Worm (Caenorhabditis elegans) whole organism, young adult: ENCODE data around the gene cdf-2.

Experiments
- B0019.2 ChIP-seq: fragments of 200-800 bp; sonication (Bioruptor generic); conservative IDR thresholded peaks from 2 replicates; pipeline ENCODE4 v1.3.6; 2022; ENCODE audit warnings: missing genetic modification reagents, missing genetic modification characterization, missing compliant biosample characterization
- B0261.1 ChIP-seq: sonication (generic microtip); optimal IDR thresholded peaks from 2 replicates; lab custom pipeline; 2016; ENCODE audit warnings: mild to moderate bottlenecking, missing genetic modification characterization, moderate library complexity, missing compliant biosample characterization
- C17E4.6 ChIP-seq: fragments of 200-800 bp; sonication (Bioruptor generic); IDR thresholded peaks from 2 replicates; pipeline ENCODE4 v1.3.6; 2022; ENCODE audit warnings: missing genetic modification reagents, missing genetic modification characterization, missing compliant biosample characterization
- F22D6.2 ChIP-seq: sonication (generic microtip); optimal IDR thresholded peaks from 2 replicates; lab custom pipeline; 2016; ENCODE audit warnings: mild to moderate bottlenecking, missing genetic modification characterization, missing compliant biosample characterization
- F39B2.1 ChIP-seq: fragments of 200-800 bp; sonication (Bioruptor generic); IDR thresholded peaks from 2 replicates; pipeline ENCODE4 v1.3.6; 2022; ENCODE audit warnings: missing genetic modification reagents, missing genetic modification characterization, missing compliant biosample characterization
- Y95B8A.8 ChIP-seq: fragments of 200-800 bp; sonication (Bioruptor generic); IDR thresholded peaks from 2 replicates; pipeline ENCODE4 v1.3.6; 2022; ENCODE audit warnings: missing genetic modification reagents, missing genetic modification characterization, missing compliant biosample characterization
- ZK185.1 ChIP-seq: sonication (generic microtip); optimal IDR thresholded peaks from 2 replicates; lab custom pipeline; 2016; ENCODE audit warnings: mild to moderate bottlenecking, missing genetic modification characterization, missing compliant biosample characterization; ENCODE audit not compliant: poor library complexity, severe bottlenecking
- akir-1 ChIP-seq: fragments of 200-800 bp; sonication (Bioruptor generic); optimal IDR thresholded peaks from 2 replicates; lab custom pipeline; 2018; ENCODE audit warnings: mild to moderate bottlenecking, missing genetic modification characterization, moderate library complexity, missing compliant biosample characterization
- aptf-3 ChIP-seq: fragments of 200-800 bp; sonication (Bioruptor generic); IDR thresholded peaks from 2 replicates; pipeline ENCODE4 v1.3.6; 2022; ENCODE audit warnings: missing genetic modification characterization, missing compliant biosample characterization
- atf-7 ChIP-seq: sonication (generic microtip); optimal IDR thresholded peaks from 2 replicates; lab custom pipeline; 2017; ENCODE audit warnings: mild to moderate bottlenecking, missing genetic modification characterization, missing compliant biosample characterization
- bed-1 ChIP-seq: fragments of 200-800 bp; sonication (Bioruptor generic); IDR thresholded peaks from 2 replicates; pipeline ENCODE4 v1.3.6; 2022; ENCODE audit warnings: missing genetic modification reagents, missing genetic modification characterization, missing compliant biosample characterization
- cebp-1 ChIP-seq, 2 experiments: fragments of 200-800 bp in 1 of 2; sonication (Bioruptor generic) in 1 of 2; sonication (generic microtip) in 1 of 2; IDR thresholded peaks in 1 of 2; optimal IDR thresholded peaks in 1 of 2; 2 replicates each; pipeline versions ENCODE4 v1.3.6 to Lab custom; 2017 to 2022; ENCODE audit warnings: missing compliant biosample characterization in 2 of 2, missing genetic modification characterization in 2 of 2, mild to moderate bottlenecking in 1 of 2, missing genetic modification reagents in 1 of 2, moderate library complexity in 1 of 2
- cebp-2 ChIP-seq: fragments of 200-800 bp; sonication (Bioruptor generic); IDR thresholded peaks from 2 replicates; pipeline ENCODE4 v1.3.6; 2022; ENCODE audit warnings: missing genetic modification characterization, missing compliant biosample characterization
- ceh-40 ChIP-seq: fragments of 200-800 bp; sonication (Bioruptor generic); IDR thresholded peaks from 2 replicates; pipeline ENCODE4 v1.3.6; 2022; ENCODE audit warnings: missing genetic modification characterization, missing compliant biosample characterization
- ceh-58 ChIP-seq: fragments of 200-800 bp; sonication (Bioruptor generic); IDR thresholded peaks from 2 replicates; pipeline ENCODE4 v1.3.6; 2022; ENCODE audit warnings: missing genetic modification characterization, missing compliant biosample characterization
- die-1 ChIP-seq: sonication (generic microtip); optimal IDR thresholded peaks from 2 replicates; lab custom pipeline; 2016; ENCODE audit warnings: missing genotype, mild to moderate bottlenecking, missing genetic modification characterization, missing compliant biosample characterization
- dpl-1 ChIP-seq: fragments of 150-350 bp; optimal IDR thresholded peaks from 2 replicates; lab custom pipeline; 2014; ENCODE audit warnings: missing biosample characterization, missing genetic modification reagents, missing genetic modification characterization
- efl-1 ChIP-seq: fragments of 150-350 bp; optimal IDR thresholded peaks from 2 replicates; lab custom pipeline; 2014; ENCODE audit warnings: missing biosample characterization, missing genetic modification reagents, missing genetic modification characterization
- egl-18 ChIP-seq: fragments of 200-800 bp; sonication (Bioruptor generic); IDR thresholded peaks from 2 replicates; pipeline ENCODE4 v1.3.6; 2022; ENCODE audit warnings: missing genetic modification reagents, missing genetic modification characterization, missing compliant biosample characterization
- hmg-20 ChIP-seq: fragments of 200-800 bp; sonication (Bioruptor generic); IDR thresholded peaks from 2 replicates; pipeline ENCODE4 v1.3.6; 2022; ENCODE audit warnings: missing genetic modification reagents, missing genetic modification characterization, missing compliant biosample characterization
- hrde-1 ChIP-seq: sonication (generic microtip); optimal IDR thresholded peaks from 2 replicates; lab custom pipeline; 2016; ENCODE audit warnings: missing genetic modification characterization, mild to moderate bottlenecking, missing compliant biosample characterization, moderate library complexity, missing genotype, missing genetic modification reagents, borderline replicate concordance
- let-526 ChIP-seq: fragments of 200-800 bp; sonication (Bioruptor generic); IDR thresholded peaks from 2 replicates; pipeline ENCODE4 v1.3.6; 2022; ENCODE audit warnings: missing genetic modification reagents, missing genetic modification characterization, missing compliant biosample characterization
- let-607 ChIP-seq, 2 experiments: fragments of 200-800 bp in 1 of 2; sonication (Bioruptor generic) in 1 of 2; sonication (generic microtip) in 1 of 2; optimal IDR thresholded peaks; 2 replicates each; lab custom pipeline; 2016 to 2018; ENCODE audit warnings: mild to moderate bottlenecking in 2 of 2, missing compliant biosample characterization in 2 of 2, missing genetic modification characterization in 2 of 2, moderate library complexity in 2 of 2, missing genotype in 1 of 2
- lin-26 ChIP-seq: fragments of 200-800 bp; sonication (Bioruptor generic); IDR thresholded peaks from 2 replicates; pipeline ENCODE4 v1.3.6; 2022; ENCODE audit warnings: missing genetic modification reagents, missing genetic modification characterization, missing compliant biosample characterization
- lsl-1 ChIP-seq: fragments of 200-800 bp; sonication (Bioruptor generic); optimal IDR thresholded peaks from 2 replicates; lab custom pipeline; 2018; ENCODE audit warnings: mild to moderate bottlenecking, missing genetic modification characterization, moderate library complexity, missing compliant biosample characterization
- madf-10 ChIP-seq: sonication (generic microtip); optimal IDR thresholded peaks from 2 replicates; lab custom pipeline; 2016; ENCODE audit warnings: mild to moderate bottlenecking, missing genetic modification characterization, missing compliant biosample characterization
- madf-6 ChIP-seq: fragments of 200-800 bp; sonication (Bioruptor generic); IDR thresholded peaks from 2 replicates; pipeline ENCODE4 v1.3.6; 2022; ENCODE audit warnings: missing genetic modification reagents, missing genetic modification characterization, missing compliant biosample characterization
- madf-8 ChIP-seq: fragments of 200-800 bp; sonication (Bioruptor generic); conservative IDR thresholded peaks from 2 replicates; pipeline ENCODE4 v1.3.6; 2022; ENCODE audit warnings: missing genetic modification reagents, missing genetic modification characterization, missing compliant biosample characterization
- mcd-1 ChIP-seq: fragments of 200-800 bp; sonication (Bioruptor generic); IDR thresholded peaks from 2 replicates; pipeline ENCODE4 v1.3.6; 2022; ENCODE audit warnings: missing genetic modification reagents, missing genetic modification characterization, missing compliant biosample characterization
- mes-4 ChIP-seq: sonication (generic microtip); optimal IDR thresholded peaks from 2 replicates; lab custom pipeline; 2016; ENCODE audit warnings: missing genotype, missing genetic modification characterization, missing compliant biosample characterization
- nfya-2 ChIP-seq: fragments of 200-800 bp; sonication (Bioruptor generic); IDR thresholded peaks from 2 replicates; pipeline ENCODE4 v1.3.6; 2022; ENCODE audit warnings: missing genetic modification reagents, missing genetic modification characterization, missing compliant biosample characterization
- nhr-179 ChIP-seq: sonication (generic microtip); optimal IDR thresholded peaks from 2 replicates; lab custom pipeline; 2016; ENCODE audit warnings: mild to moderate bottlenecking, missing genetic modification characterization, missing compliant biosample characterization
- nhr-80 ChIP-seq: sonication (generic microtip); optimal IDR thresholded peaks from 2 replicates; lab custom pipeline; 2016; ENCODE audit warnings: missing genetic modification characterization, missing compliant biosample characterization
- nhr-90 ChIP-seq: sonication (generic microtip); optimal IDR thresholded peaks from 2 replicates; lab custom pipeline; 2016; ENCODE audit warnings: missing genotype, mild to moderate bottlenecking, missing genetic modification characterization, missing compliant biosample characterization
- pbrm-1 ChIP-seq: fragments of 200-800 bp; sonication (Bioruptor generic); IDR thresholded peaks from 2 replicates; pipeline ENCODE4 v1.3.6; 2022; ENCODE audit warnings: missing genetic modification reagents, missing genetic modification characterization, missing compliant biosample characterization
- sdz-38 ChIP-seq: sonication (generic microtip); optimal IDR thresholded peaks from 2 replicates; lab custom pipeline; 2016; ENCODE audit warnings: missing genotype, missing genetic modification characterization, missing compliant biosample characterization
- snpc-4 ChIP-seq, 5 experiments: fragments of 150-350 bp in 1 of 5; sonication (generic microtip) in 4 of 5; optimal IDR thresholded peaks; 2 replicates each; lab custom pipeline; 2014 to 2018; ENCODE audit warnings: missing genetic modification characterization in 5 of 5, missing biosample characterization in 3 of 5, antibody characterized with exemption in 2 of 5, mild to moderate bottlenecking in 2 of 5, missing compliant biosample characterization in 2 of 5, missing genotype in 2 of 5, moderate library complexity in 2 of 5, missing genetic modification reagents in 1 of 5
- somi-1 ChIP-seq: fragments of 200-800 bp; sonication (Bioruptor generic); optimal IDR thresholded peaks from 2 replicates; lab custom pipeline; 2018; ENCODE audit warnings: mild to moderate bottlenecking, missing genetic modification characterization, missing compliant biosample characterization
- tbp1 ChIP-seq: fragments of 200-800 bp; sonication (Bioruptor generic); optimal IDR thresholded peaks from 2 replicates; lab custom pipeline; 2018; ENCODE audit warnings: mild to moderate bottlenecking, missing genetic modification characterization, missing compliant biosample characterization
- tbx-9 ChIP-seq: sonication (generic microtip); optimal IDR thresholded peaks from 2 replicates; lab custom pipeline; 2016; ENCODE audit warnings: borderline replicate concordance, missing genetic modification characterization, inconsistent platforms, missing compliant biosample characterization
- unc-130 ChIP-seq: sonication (generic microtip); optimal IDR thresholded peaks from 2 replicates; lab custom pipeline; 2016; ENCODE audit warnings: missing genetic modification reagents, missing genetic modification characterization, missing compliant biosample characterization
- xnd-1 ChIP-seq: sonication (generic microtip); optimal IDR thresholded peaks from 2 replicates; lab custom pipeline; 2016; ENCODE audit warnings: missing genotype, missing genetic modification reagents, missing genetic modification characterization, missing compliant biosample characterization
- zfh-2 ChIP-seq: fragments of 200-800 bp; sonication (Bioruptor generic); conservative IDR thresholded peaks from 2 replicates; pipeline ENCODE4 v1.3.6; 2022; ENCODE audit warnings: missing genetic modification reagents, missing genetic modification characterization, missing compliant biosample characterization
- zim-3 ChIP-seq: sonication (generic microtip); optimal IDR thresholded peaks from 2 replicates; lab custom pipeline; 2017; ENCODE audit warnings: mild to moderate bottlenecking, missing genetic modification characterization, moderate library complexity, missing compliant biosample characterization
- ztf-18 ChIP-seq: sonication (generic microtip); optimal IDR thresholded peaks from 2 replicates; lab custom pipeline; 2016; ENCODE audit warnings: missing genotype, mild to moderate bottlenecking, missing genetic modification characterization, missing compliant biosample characterization
- ztf-3 ChIP-seq: fragments of 200-800 bp; sonication (Bioruptor generic); optimal IDR thresholded peaks from 2 replicates; lab custom pipeline; 2018; ENCODE audit warnings: mild to moderate bottlenecking, missing genetic modification characterization, missing compliant biosample characterization
- ztf-6 ChIP-seq: fragments of 200-800 bp; sonication (Bioruptor generic); IDR thresholded peaks from 2 replicates; pipeline ENCODE4 v1.3.6; 2022; ENCODE audit warnings: missing genetic modification reagents, missing genetic modification characterization, missing compliant biosample characterization

cdf-2 gene

ce11 chrX:12458021-12458420, 8.7 kb downstream of the cdf-2 start (continued):
- TF ChIP-seq ceh-58 (GFP tag; lab: Robert Waterston, UW), result 0 out of 2 replicates have a peak, but pooled peaks have one; percentile 73
- TF ChIP-seq lin-26 (GFP tag; lab: Robert Waterston, UW), result peak; percentile 91
- TF ChIP-seq madf-8 (GFP tag; lab: Robert Waterston, UW), result no peak
- 0 out of 2 replicates have a peak, but pooled peaks have one; percentile 33 for TF ChIP-seq cebp-1 (GFP tag; IDR thresholded peaks at IDR 0.05; lab: Robert Waterston, UW)
- TF ChIP-seq cebp-1 (tag; optimal IDR thresholded peaks at IDR 0.05; lab: Kevin White, UChicago), result no peak
- peak; percentile 50 for TF ChIP-seq nhr-179 (tag; lab: Kevin White, UChicago)
- peak; percentile 30 for TF ChIP-seq nhr-80 (tag; lab: Kevin White, UChicago)
- peak; percentile 81 for TF ChIP-seq zim-3 (tag; lab: Kevin White, UChicago)
- TF ChIP-seq ztf-18 (tag; lab: Kevin White, UChicago), result peak; percentile 62
- TF ChIP-seq lsl-1 (GFP tag; lab: Kevin White, UChicago), result peak; percentile 13
- TF ChIP-seq atf-7 (tag; lab: Kevin White, UChicago), result peak; percentile 52
- TF ChIP-seq cebp-2 (GFP tag; lab: Robert Waterston, UW), result peak; percentile 71; the same call in 1 of the 2 replicates
- TF ChIP-seq mes-4 (tag; lab: Kevin White, UChicago), result peak; percentile 51
- TF ChIP-seq ceh-40 (GFP tag; lab: Robert Waterston, UW), result 0 out of 2 replicates have a peak, but pooled peaks have one; percentile 65
- peak; percentile 84 for TF ChIP-seq pbrm-1
- peak; percentile 16 for TF ChIP-seq tbx-9 (tag; lab: Kevin White, UChicago)
- TF ChIP-seq hrde-1 (tag; lab: Kevin White, UChicago), result no peak
- TF ChIP-seq zfh-2, result no peak
- TF ChIP-seq egl-18, result 0 out of 2 replicates have a peak, but pooled peaks have one; percentile 58
- TF ChIP-seq sdz-38, result no peak
- peak; percentile 70 for TF ChIP-seq madf-6 (GFP tag; lab: Robert Waterston, UW)
- peak; percentile 80 for TF ChIP-seq madf-10 (tag; lab: Kevin White, UChicago)
- 0 out of 2 replicates have a peak, but pooled peaks have one; percentile 3 for TF ChIP-seq B0019.2 (GFP tag; lab: Robert Waterston, UW)
- TF ChIP-seq tbp1 (GFP tag; lab: Kevin White, UChicago), result peak; percentile 94
- TF ChIP-seq bed-1 (GFP tag; lab: Robert Waterston, UW), result no peak
- no peak for TF ChIP-seq akir-1 (GFP tag; lab: Kevin White, UChicago)
- peak; percentile 40; the same call in 1 of the 2 replicates for TF ChIP-seq C17E4.6 (GFP tag; lab: Robert Waterston, UW)
- no peak for TF ChIP-seq F39B2.1 (GFP tag; lab: Robert Waterston, UW)
- no peak for TF ChIP-seq efl-1 (GFP tag; lab: Kevin White, UChicago)
- TF ChIP-seq mcd-1 (GFP tag; lab: Robert Waterston, UW), result 0 out of 2 replicates have a peak, but pooled peaks have one; percentile 56
- peak; percentile 87 for TF ChIP-seq die-1
- peak; percentile 85 for TF ChIP-seq nhr-90 (tag; lab: Kevin White, UChicago)
- no peak for TF ChIP-seq Y95B8A.8 (GFP tag; lab: Robert Waterston, UW)
- TF ChIP-seq unc-130 (GFP tag; lab: Kevin White, UChicago), result peak; percentile 37
- peak; percentile 55 for TF ChIP-seq F22D6.2 (tag; lab: Kevin White, UChicago)
- TF ChIP-seq somi-1, result peak; percentile 8
- TF ChIP-seq nfya-2 (GFP tag; lab: Robert Waterston, UW), result no peak
- TF ChIP-seq ztf-3 (GFP tag; lab: Kevin White, UChicago), result no peak
- TF ChIP-seq ZK185.1, result peak; percentile 78
- TF ChIP-seq let-526 (GFP tag; lab: Robert Waterston, UW), result no peak
- TF ChIP-seq xnd-1 (tag; lab: Kevin White, UChicago), result no peak
- no peak for TF ChIP-seq ztf-6 (GFP tag; lab: Robert Waterston, UW)
- TF ChIP-seq snpc-4 (GFP tag; optimal IDR thresholded peaks at IDR 0.05; lab: Kevin White, UChicago), result peak; percentile 65
- TF ChIP-seq snpc-4 (tag; optimal IDR thresholded peaks at IDR 0.05; lab: Kevin White, UChicago), result peak in 2 of 4 experiments; percentile 58 to 62
- TF ChIP-seq hmg-20 (GFP tag; lab: Robert Waterston, UW), result 0 out of 2 replicates have a peak, but pooled peaks have one; percentile 39
- TF ChIP-seq B0261.1, result peak; percentile 92
- peak; percentile 81; the same call in 1 of the 2 replicates for TF ChIP-seq aptf-3 (GFP tag; lab: Robert Waterston, UW)
- peak; percentile 5 for TF ChIP-seq dpl-1 (GFP tag; lab: Kevin White, UChicago)
- peak in 1 of 2 experiments; percentile 39 for TF ChIP-seq let-607 (tag; optimal IDR thresholded peaks at IDR 0.05; lab: Kevin White, UChicago)
